Fruit fly (Drosophila melanogaster): ENCODE results near the gene CG15643.

The CG15643 gene

dm6 chrX:15555945-15556344 lies 16.0 kb downstream of the CG15643 start, which contains the start of gene CG42300:
CG42300 (minus strand) TSS chrX:15556045.
- TF ChIP-seq fd96Ca (GFP tag; IDR thresholded peaks at IDR 0.05) (no peak), CG15710 (tag; optimal IDR thresholded peaks at IDR 0.05) (no peak), CG17806 (tag; optimal IDR thresholded peaks at IDR 0.05) (no peak), CG14655 (GFP tag; optimal IDR thresholded peaks at IDR 0.05) (no peak), EcR (GFP tag; optimal IDR thresholded peaks at IDR 0.05) (no peak), CG12605 (GFP tag; IDR thresholded peaks at IDR 0.05) (no peak), Pif1A (GFP tag; optimal IDR thresholded peaks at IDR 0.05) (no peak), Pif1B (GFP tag; optimal IDR thresholded peaks at IDR 0.05) (no peak), Snoo (tag; optimal IDR thresholded peaks at IDR 0.05) (no peak), CG34367 (tag; optimal IDR thresholded peaks at IDR 0.05) (no peak), Ets98B (GFP tag; IDR thresholded peaks at IDR 0.05) (no peak), CG13204 (GFP tag; optimal IDR thresholded peaks at IDR 0.05) (no peak), CG9948 (tag; optimal IDR thresholded peaks at IDR 0.05) (no peak), CG10348 (GFP tag; IDR thresholded peaks at IDR 0.05) (no peak), rn (GFP tag; IDR thresholded peaks at IDR 0.05) (no peak), D1 (tag; optimal IDR thresholded peaks at IDR 0.05) (no peak), gl (tag; optimal IDR thresholded peaks at IDR 0.05) (no peak), CG8301 (tag; optimal IDR thresholded peaks at IDR 0.05) (no peak), CG32121 (GFP tag; IDR thresholded peaks at IDR 0.05) (no peak)

dm6 chrX:15554256-15554678 lies 17.7 kb downstream of the CG15643 start, which contains the start of gene Ac13E:
Ac13E (minus strand) TSS chrX:15554278.
- TF ChIP-seq Pif1A (GFP tag; optimal IDR thresholded peaks at IDR 0.05) (peak; percentile 94), CG8159 (tag; optimal IDR thresholded peaks at IDR 0.05) (peak; percentile 92), CG12605 (GFP tag; IDR thresholded peaks at IDR 0.05) (peak; percentile 66; the same call in 1 of the 2 replicates), CG10348 (GFP tag; IDR thresholded peaks at IDR 0.05) (peak; percentile 53; the same call in 1 of the 2 replicates), Snoo (tag; optimal IDR thresholded peaks at IDR 0.05) (peak; percentile 95), CG4496 (GFP tag; IDR thresholded peaks at IDR 0.05) (peak; percentile 90), CG9948 (tag; optimal IDR thresholded peaks at IDR 0.05) (peak; percentile 86), rn (GFP tag; IDR thresholded peaks at IDR 0.05) (peak; percentile 70), CG14655 (GFP tag; optimal IDR thresholded peaks at IDR 0.05) (peak; percentile 93), CG15710 (tag; optimal IDR thresholded peaks at IDR 0.05) (peak; percentile 89), Pif1B (GFP tag; optimal IDR thresholded peaks at IDR 0.05) (peak; percentile 89), fd96Ca (GFP tag; IDR thresholded peaks at IDR 0.05) (peak; percentile 92), CG17806 (tag; optimal IDR thresholded peaks at IDR 0.05) (peak; percentile 82), gl (tag; optimal IDR thresholded peaks at IDR 0.05) (peak; percentile 68), CG34367 (tag; optimal IDR thresholded peaks at IDR 0.05) (peak; percentile 86), CG8301 (tag; optimal IDR thresholded peaks at IDR 0.05) (peak; percentile 90), EcR (GFP tag; optimal IDR thresholded peaks at IDR 0.05) (peak; percentile 22), CG13204 (GFP tag; optimal IDR thresholded peaks at IDR 0.05) (peak; percentile 79), D1 (tag; optimal IDR thresholded peaks at IDR 0.05) (peak; percentile 72), Ets98B (GFP tag; IDR thresholded peaks at IDR 0.05) (peak; percentile 84), CG32121 (GFP tag; IDR thresholded peaks at IDR 0.05) (peak; percentile 91)

dm6 chrX:15552472-15552888 lies 19.5 kb downstream of the CG15643 start:
- TF ChIP-seq Snoo (tag; optimal IDR thresholded peaks at IDR 0.05) (peak; percentile 45), CG14655 (GFP tag; optimal IDR thresholded peaks at IDR 0.05) (peak; percentile 56), rn (GFP tag; IDR thresholded peaks at IDR 0.05) (no peak), CG9948 (tag; optimal IDR thresholded peaks at IDR 0.05) (peak; percentile 28), CG8301 (tag; optimal IDR thresholded peaks at IDR 0.05) (peak; percentile 37), fd96Ca (GFP tag; IDR thresholded peaks at IDR 0.05) (no peak), CG15710 (tag; optimal IDR thresholded peaks at IDR 0.05) (peak; percentile 40), CG8159 (tag; optimal IDR thresholded peaks at IDR 0.05) (peak; percentile 44), EcR (GFP tag; optimal IDR thresholded peaks at IDR 0.05) (no peak), CG4496 (GFP tag; IDR thresholded peaks at IDR 0.05) (no peak), CG17806 (tag; optimal IDR thresholded peaks at IDR 0.05) (peak; percentile 32), D1 (tag; optimal IDR thresholded peaks at IDR 0.05) (no peak), Pif1A (GFP tag; optimal IDR thresholded peaks at IDR 0.05) (peak; percentile 41), Pif1B (GFP tag; optimal IDR thresholded peaks at IDR 0.05) (peak; percentile 40), CG13204 (GFP tag; optimal IDR thresholded peaks at IDR 0.05) (no peak), CG10348 (GFP tag; IDR thresholded peaks at IDR 0.05) (no peak), CG34367 (tag; optimal IDR thresholded peaks at IDR 0.05) (peak; percentile 9), Ets98B (GFP tag; IDR thresholded peaks at IDR 0.05) (no peak), CG32121 (GFP tag; IDR thresholded peaks at IDR 0.05) (no peak), gl (tag; optimal IDR thresholded peaks at IDR 0.05) (no peak), CG12605 (GFP tag; IDR thresholded peaks at IDR 0.05) (no peak)

dm6 chrX:15549055-15549454 lies 22.9 kb downstream of the CG15643 start:
- TF ChIP-seq CG34367 (tag; optimal IDR thresholded peaks at IDR 0.05) (peak; percentile 15), CG8301 (tag; optimal IDR thresholded peaks at IDR 0.05) (peak; percentile 49), CG32121 (GFP tag; IDR thresholded peaks at IDR 0.05) (peak; percentile 80; the same call in 1 of the 2 replicates), Ets98B (GFP tag; IDR thresholded peaks at IDR 0.05) (peak; percentile 65), gl (tag; optimal IDR thresholded peaks at IDR 0.05) (no peak), CG10348 (GFP tag; IDR thresholded peaks at IDR 0.05) (peak; percentile 51; the same call in 1 of the 2 replicates), CG13204 (GFP tag; optimal IDR thresholded peaks at IDR 0.05) (no peak), CG12605 (GFP tag; IDR thresholded peaks at IDR 0.05) (0 out of 2 replicates have a peak, but pooled peaks have one; percentile 33), EcR (GFP tag; optimal IDR thresholded peaks at IDR 0.05) (no peak), CG4496 (GFP tag; IDR thresholded peaks at IDR 0.05) (peak; percentile 77), CG17806 (tag; optimal IDR thresholded peaks at IDR 0.05) (peak; percentile 36), fd96Ca (GFP tag; IDR thresholded peaks at IDR 0.05) (peak; percentile 61; the same call in 1 of the 3 replicates), rn (GFP tag; IDR thresholded peaks at IDR 0.05) (peak; percentile 68), Snoo (tag; optimal IDR thresholded peaks at IDR 0.05) (peak; percentile 24), CG14655 (GFP tag; optimal IDR thresholded peaks at IDR 0.05) (peak; percentile 53), CG8159 (tag; optimal IDR thresholded peaks at IDR 0.05) (peak; percentile 41), D1 (tag; optimal IDR thresholded peaks at IDR 0.05) (no peak), Pif1A (GFP tag; optimal IDR thresholded peaks at IDR 0.05) (peak; percentile 28), CG15710 (tag; optimal IDR thresholded peaks at IDR 0.05) (peak; percentile 40), Pif1B (GFP tag; optimal IDR thresholded peaks at IDR 0.05) (no peak), CG9948 (tag; optimal IDR thresholded peaks at IDR 0.05) (peak; percentile 21)

Data from whole organism, pupa.